Worm (Caenorhabditis elegans): ENCODE measurements around the gene smrc-1.
A peak's percentile ranks its signal among the peaks of the same experiment; 100 is the strongest.

Gene smrc-1

ce11 chrIII:6432939-6433338, 42.2 kb downstream of the smrc-1 start, which contains the start of gene vps-16:
vps-16 (plus strand) TSS chrIII:6433239.
- TF ChIP-seq nhr-10 (tag; optimal IDR thresholded peaks at IDR 0.05) (no peak), lin-39 (tag; optimal IDR thresholded peaks at IDR 0.05) (no peak), unc-39 (tag; optimal IDR thresholded peaks at IDR 0.05) (no peak), fos-1 (tag; optimal IDR thresholded peaks at IDR 0.05) (no peak), ceh-82 (tag; optimal IDR thresholded peaks at IDR 0.05) (no peak), zag-1 (tag; optimal IDR thresholded peaks at IDR 0.05) (no peak), nhr-11 (tag; optimal IDR thresholded peaks at IDR 0.05) (no peak), alr-1 (tag; optimal IDR thresholded peaks at IDR 0.05) (no peak), skn-1 (tag; optimal IDR thresholded peaks at IDR 0.05) (no peak), lsy-2 (tag; optimal IDR thresholded peaks at IDR 0.05) (no peak), nhr-129 (tag; optimal IDR thresholded peaks at IDR 0.05) (no peak), egl-27 (tag; optimal IDR thresholded peaks at IDR 0.05) (no peak), nhr-23 (tag; optimal IDR thresholded peaks at IDR 0.05) (no peak), mbf-1 (tag; optimal IDR thresholded peaks at IDR 0.05) (no peak), lin-11 (tag; optimal IDR thresholded peaks at IDR 0.05) (no peak), ztf-1 (GFP tag; conservative IDR thresholded peaks at IDR 0.05) (no peak), nhr-12 (tag; optimal IDR thresholded peaks at IDR 0.05) (no peak), aly-2 (tag; optimal IDR thresholded peaks at IDR 0.05) (no peak), nhr-25 (tag; optimal IDR thresholded peaks at IDR 0.05) (no peak), mdl-1 (tag; optimal IDR thresholded peaks at IDR 0.05) (no peak)

ce11 chrIII:6436308-6436707, 45.6 kb downstream of the smrc-1 start, which contains the start of gene C05D11.1:
C05D11.1 (plus strand) TSS chrIII:6436608.
- no peak for TF ChIP-seq nhr-21 (tag; optimal IDR thresholded peaks at IDR 0.05)
- no peak for TF ChIP-seq peb-1 (tag; optimal IDR thresholded peaks at IDR 0.05)
- no peak for TF ChIP-seq ztf-11 (tag; optimal IDR thresholded peaks at IDR 0.05)
- no peak for TF ChIP-seq nhr-10 (tag; optimal IDR thresholded peaks at IDR 0.05)
- no peak for TF ChIP-seq ama-1 (optimal IDR thresholded peaks at IDR 0.05)
- no peak for TF ChIP-seq F13H6.1 (tag; optimal IDR thresholded peaks at IDR 0.05)
- TF ChIP-seq nhr-25 (tag; optimal IDR thresholded peaks at IDR 0.05) = no peak

DNA sequence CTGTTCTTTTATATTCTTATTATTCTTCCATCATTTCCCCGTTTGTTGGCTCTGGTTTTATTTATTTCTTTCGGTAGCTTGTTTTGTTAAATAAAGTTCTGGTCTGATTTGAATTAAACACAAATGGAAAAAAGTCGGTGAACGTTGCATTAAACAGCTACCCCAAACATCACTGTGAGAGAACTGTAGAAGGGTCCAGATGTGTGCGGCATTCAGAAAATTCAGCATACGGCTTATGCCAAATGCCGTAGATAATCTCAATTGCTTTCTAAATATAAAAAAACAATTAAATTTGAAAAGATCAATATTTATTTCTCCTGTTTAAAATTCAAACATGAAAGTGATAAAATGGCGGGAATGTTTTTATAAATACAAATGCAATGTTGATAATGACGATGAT, 49.1 kb downstream of the smrc-1 start:
- no peak for TF ChIP-seq snpc-4 (tag; optimal IDR thresholded peaks at IDR 0.05)

DNA sequence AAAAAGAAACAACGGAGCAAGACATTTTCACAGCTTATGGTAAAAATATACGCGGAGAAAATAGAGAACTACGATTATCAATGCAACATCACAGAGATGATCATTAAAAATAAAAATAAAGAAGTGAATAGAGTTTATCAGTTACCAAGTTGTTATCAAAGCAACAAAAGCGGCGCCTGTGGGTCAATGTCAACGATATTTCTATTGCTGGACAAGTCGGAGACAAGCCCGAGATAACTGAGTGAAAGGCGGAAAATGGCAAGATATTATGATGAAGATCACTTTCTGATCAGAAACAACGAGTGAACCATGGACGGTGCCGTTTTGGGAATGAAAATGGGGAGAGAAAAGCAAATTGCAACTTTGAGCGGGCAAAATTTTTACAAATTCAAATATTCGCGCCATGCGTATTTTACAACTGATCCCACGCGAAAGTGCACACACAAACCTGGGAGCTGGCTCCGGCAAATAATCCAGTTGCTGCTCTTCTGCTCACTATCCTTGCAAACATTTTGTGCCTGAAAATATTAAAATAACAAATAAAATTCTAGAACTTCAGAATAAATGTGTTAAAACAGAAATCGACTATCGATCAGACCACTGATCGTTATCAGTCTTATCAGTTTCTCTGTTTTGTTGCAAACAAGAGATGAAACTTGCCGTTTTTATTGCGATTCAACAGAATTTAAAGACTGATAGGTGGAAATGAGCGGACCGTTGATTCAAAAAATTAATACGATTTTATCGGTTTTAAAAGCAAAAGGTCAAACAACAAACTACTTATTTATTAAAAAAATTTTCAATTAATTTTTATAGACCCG, 51.8 kb downstream of the smrc-1 start, which contains the start of gene mel-32:
mel-32 (minus strand) TSS at position 696 of the 821 bp plus-strand sequence.
- peak in 1 of 2 experiments; percentile 49 for TF ChIP-seq lsy-2 (tag; optimal IDR thresholded peaks at IDR 0.05)
- no peak for TF ChIP-seq nhr-237 (tag; optimal IDR thresholded peaks at IDR 0.05)
- no peak for TF ChIP-seq ceh-16 (tag; optimal IDR thresholded peaks at IDR 0.05)
- TF ChIP-seq F13H6.1 (tag; optimal IDR thresholded peaks at IDR 0.05) = no peak
- TF ChIP-seq sma-9 (GFP tag; optimal IDR thresholded peaks at IDR 0.05) = peak; percentile 22
- TF ChIP-seq sma-9 (tag; optimal IDR thresholded peaks at IDR 0.05) = no peak
- TF ChIP-seq sem-4 (tag; optimal IDR thresholded peaks at IDR 0.05) = no peak
- TF ChIP-seq ama-1 (optimal IDR thresholded peaks at IDR 0.05) = peak; percentile 31
- no peak for TF ChIP-seq dmd-4 (tag; optimal IDR thresholded peaks at IDR 0.05)
- TF ChIP-seq nhr-6 (tag; optimal IDR thresholded peaks at IDR 0.05) = no peak
- TF ChIP-seq crh-2 (tag; optimal IDR thresholded peaks at IDR 0.05) = peak; percentile 16
- peak; percentile 2 for TF ChIP-seq sma-3 (GFP tag; optimal IDR thresholded peaks at IDR 0.05)
- no peak for TF ChIP-seq unc-55 (GFP tag; optimal IDR thresholded peaks at IDR 0.05)
- TF ChIP-seq peb-1 (tag; optimal IDR thresholded peaks at IDR 0.05) = no peak
- peak; percentile 21 for TF ChIP-seq blmp-1 (tag; optimal IDR thresholded peaks at IDR 0.05; ENCODE audit: insufficient read depth)
- peak; percentile 22 for TF ChIP-seq fos-1 (tag; optimal IDR thresholded peaks at IDR 0.05)
- no peak for TF ChIP-seq nhr-21 (tag; optimal IDR thresholded peaks at IDR 0.05)
